Fruit fly (Drosophila melanogaster): Measurements from ENCODE around the gene Fhos.
A peak's percentile ranks its signal among the peaks of the same experiment; 100 is the strongest.

Gene Fhos

dm6 chr3L:8763037-8763454 lies 9.6 kb downstream of the Fhos start (continued):
- TF ChIP-seq esg (GFP tag; conservative IDR thresholded peaks at IDR 0.05), result peak; percentile 47
- peak; percentile 68 for TF ChIP-seq Ptx1 (GFP tag; IDR thresholded peaks at IDR 0.05)
- TF ChIP-seq Asciz (GFP tag; optimal IDR thresholded peaks at IDR 0.05), result no peak
- peak; percentile 45 for TF ChIP-seq unpg (GFP tag; optimal IDR thresholded peaks at IDR 0.05)
- TF ChIP-seq CG10543 (GFP tag; optimal IDR thresholded peaks at IDR 0.05), result peak; percentile 60
- TF ChIP-seq Scr (GFP tag; IDR thresholded peaks at IDR 0.05; ENCODE audit: partially characterized antibody), result peak; percentile 59
- TF ChIP-seq D19B (GFP tag; optimal IDR thresholded peaks at IDR 0.05), result peak; percentile 70
- TF ChIP-seq CG34422 (GFP tag; IDR thresholded peaks at IDR 0.05), result peak; percentile 63; the same call in 2 of the 3 replicates
- TF ChIP-seq dm (GFP tag; optimal IDR thresholded peaks at IDR 0.05), result peak; percentile 5
- peak; percentile 68 for TF ChIP-seq CG12769 (tag; optimal IDR thresholded peaks at IDR 0.05)
- TF ChIP-seq vvl (GFP tag; IDR thresholded peaks at IDR 0.05), result peak; percentile 75
- TF ChIP-seq CG6689 (GFP tag; IDR thresholded peaks at IDR 0.05), result peak; percentile 59
- peak; percentile 14 for TF ChIP-seq CG17568 (GFP tag; optimal IDR thresholded peaks at IDR 0.05)
- no peak for TF ChIP-seq CG31224 (GFP tag; IDR thresholded peaks at IDR 0.05)
- TF ChIP-seq Blimp-1 (GFP tag; optimal IDR thresholded peaks at IDR 0.05), result peak; percentile 32
- TF ChIP-seq chif (GFP tag; optimal IDR thresholded peaks at IDR 0.05), result peak; percentile 10 to 55
- TF ChIP-seq az2 (GFP tag; optimal IDR thresholded peaks at IDR 0.05), result peak; percentile 12
- 0 out of 2 replicates have a peak, but pooled peaks have one; percentile 20 for TF ChIP-seq CG32767 (GFP tag; IDR thresholded peaks at IDR 0.05)
- TF ChIP-seq gro (GFP tag; optimal IDR thresholded peaks at IDR 0.05), result no peak
- peak; percentile 54; the same call in 1 of the 2 replicates for TF ChIP-seq gsb (GFP tag; IDR thresholded peaks at IDR 0.05)
- peak; percentile 27 for TF ChIP-seq oc (tag; optimal IDR thresholded peaks at IDR 0.05)
- peak; percentile 48 for TF ChIP-seq nmo (GFP tag; optimal IDR thresholded peaks at IDR 0.05)
- TF ChIP-seq CG2120 (GFP tag; optimal IDR thresholded peaks at IDR 0.05), result peak; percentile 71
- TF ChIP-seq zfh2 (GFP tag; optimal IDR thresholded peaks at IDR 0.05), result peak; percentile 28
- TF ChIP-seq CG1792 (GFP tag; optimal IDR thresholded peaks at IDR 0.05), result no peak
- peak; percentile 45 for TF ChIP-seq CG30403 (GFP tag; optimal IDR thresholded peaks at IDR 0.05)
- TF ChIP-seq ken (GFP tag; IDR thresholded peaks at IDR 0.05), result peak; percentile 73
- peak; percentile 49 for TF ChIP-seq CG11247 (GFP tag; IDR thresholded peaks at IDR 0.05)
- peak; percentile 4 for TF ChIP-seq HLH54F (GFP tag; optimal IDR thresholded peaks at IDR 0.05)
- TF ChIP-seq stwl (tag; optimal IDR thresholded peaks at IDR 0.05), result no peak
- TF ChIP-seq Dll (GFP tag; IDR thresholded peaks at IDR 0.05; ENCODE audit: partially characterized antibody), result 0 out of 4 replicates have a peak, but pooled peaks have one; percentile 46
- peak; percentile 47 for TF ChIP-seq CG18619 (GFP tag; optimal IDR thresholded peaks at IDR 0.05)
- TF ChIP-seq PHDP (tag; optimal IDR thresholded peaks at IDR 0.05), result peak; percentile 43
- TF ChIP-seq CG10462 (GFP tag; optimal IDR thresholded peaks at IDR 0.05), result peak; percentile 14
- no peak for TF ChIP-seq tup (GFP tag; optimal IDR thresholded peaks at IDR 0.05)
- TF ChIP-seq Pdp1 (GFP tag; optimal IDR thresholded peaks at IDR 0.05), result peak in 1 of 2 experiments; percentile 84
- TF ChIP-seq sob (GFP tag; IDR thresholded peaks at IDR 0.05), result peak; percentile 46; the same call in 1 of the 2 replicates
- TF ChIP-seq CHES-1-like (GFP tag; optimal IDR thresholded peaks at IDR 0.05), result peak; percentile 35
- TF ChIP-seq CG17186 (GFP tag; optimal IDR thresholded peaks at IDR 0.05), result no peak
- peak; percentile 0 for TF ChIP-seq fd96Cb (tag; optimal IDR thresholded peaks at IDR 0.05)
- TF ChIP-seq nerfin-1 (tag; optimal IDR thresholded peaks at IDR 0.05), result no peak
- TF ChIP-seq fd3F (GFP tag; optimal IDR thresholded peaks at IDR 0.05), result peak; percentile 48
- peak; percentile 61 for TF ChIP-seq Hey (tag; optimal IDR thresholded peaks at IDR 0.05)
- no peak for TF ChIP-seq CG8924 (tag; optimal IDR thresholded peaks at IDR 0.05)
- TF ChIP-seq grn (GFP tag; optimal IDR thresholded peaks at IDR 0.05), result peak; percentile 11
- peak; percentile 54 for TF ChIP-seq CG32772 (GFP tag; IDR thresholded peaks at IDR 0.05)
- TF ChIP-seq Dbx (GFP tag; IDR thresholded peaks at IDR 0.05), result 0 out of 3 replicates have a peak, but pooled peaks have one; percentile 32
- TF ChIP-seq vnd (GFP tag; IDR thresholded peaks at IDR 0.05; ENCODE audit: partially characterized antibody), result peak; percentile 64; the same call in 2 of the 3 replicates
- peak in 1 of 2 experiments; percentile 66 for TF ChIP-seq Hr51 (GFP tag; optimal IDR thresholded peaks at IDR 0.05)
- no peak for TF ChIP-seq tx (GFP tag; optimal IDR thresholded peaks at IDR 0.05)

Measured in whole organism, embryonic.